Fruit fly (Drosophila melanogaster) whole organism, pupa: ENCODE measurements around the gene CG16825.

Experiments
- CG10348 ChIP-seq: fragments of 200-800 bp; sonication (Bioruptor generic); IDR thresholded peaks from 2 replicates; pipeline ENCODE4 v1.3.6; 2022; ENCODE audit warnings: missing biosample characterization, missing genetic modification characterization
- CG12605 ChIP-seq: fragments of 200-800 bp; sonication (Bioruptor generic); IDR thresholded peaks from 2 replicates; pipeline ENCODE4 v1.3.6; 2022; ENCODE audit warnings: missing biosample characterization, missing genetic modification characterization
- CG13204 ChIP-seq: fragments of 200-800 bp; sonication (Bioruptor generic); optimal IDR thresholded peaks from 2 replicates; lab custom pipeline; 2018; ENCODE audit warnings: missing biosample characterization, mild to moderate bottlenecking, missing genetic modification characterization, moderate library complexity
- CG14655 ChIP-seq: fragments of 200-800 bp; sonication (Bioruptor generic); optimal IDR thresholded peaks from 3 replicates; lab custom pipeline; 2017; ENCODE audit warnings: mild to moderate bottlenecking, missing biosample characterization, missing genetic modification reagents, missing genetic modification characterization
- CG15710 ChIP-seq: fragments of 200-800 bp; sonication (Bioruptor generic); optimal IDR thresholded peaks from 2 replicates; lab custom pipeline; 2018; ENCODE audit warnings: missing biosample characterization, mild to moderate bottlenecking, missing genetic modification characterization, moderate library complexity
- CG17806 ChIP-seq: fragments of 200-800 bp; sonication (Bioruptor generic); optimal IDR thresholded peaks from 2 replicates; lab custom pipeline; 2018; ENCODE audit warnings: missing biosample characterization, mild to moderate bottlenecking, missing genetic modification characterization, moderate library complexity
- CG32121 ChIP-seq: fragments of 200-800 bp; sonication (Bioruptor generic); IDR thresholded peaks from 2 replicates; pipeline ENCODE4 v1.3.6; 2022; ENCODE audit warnings: missing biosample characterization, missing genetic modification characterization
- CG34367 ChIP-seq: fragments of 200-800 bp; sonication (Bioruptor generic); optimal IDR thresholded peaks from 2 replicates; lab custom pipeline; 2018; ENCODE audit warnings: missing biosample characterization, mild to moderate bottlenecking, missing genetic modification characterization
- CG4496 ChIP-seq: fragments of 200-800 bp; sonication (Bioruptor generic); IDR thresholded peaks from 3 replicates; pipeline ENCODE4 v1.3.6; 2022; ENCODE audit warnings: missing biosample characterization, missing genetic modification characterization
- CG8159 ChIP-seq: fragments of 200-800 bp; sonication (Bioruptor generic); optimal IDR thresholded peaks from 3 replicates; lab custom pipeline; 2018; ENCODE audit warnings: missing biosample characterization, mild to moderate bottlenecking, missing genetic modification characterization, moderate library complexity
- CG8301 ChIP-seq: fragments of 200-800 bp; sonication (Bioruptor generic); optimal IDR thresholded peaks from 2 replicates; lab custom pipeline; 2018; ENCODE audit warnings: missing biosample characterization, mild to moderate bottlenecking, missing genetic modification characterization
- CG9948 ChIP-seq: fragments of 200-800 bp; sonication (Bioruptor generic); optimal IDR thresholded peaks from 2 replicates; lab custom pipeline; 2018; ENCODE audit warnings: missing biosample characterization, mild to moderate bottlenecking, missing genetic modification characterization, moderate library complexity
- D1 ChIP-seq: fragments of 200-800 bp; sonication (Bioruptor generic); optimal IDR thresholded peaks from 2 replicates; lab custom pipeline; 2018; ENCODE audit warnings: missing biosample characterization, mild to moderate bottlenecking, missing genetic modification characterization, moderate library complexity
- Ets98B ChIP-seq: fragments of 200-800 bp; sonication (Bioruptor generic); IDR thresholded peaks from 2 replicates; pipeline ENCODE4 v1.3.6; 2022; ENCODE audit warnings: missing biosample characterization, missing genetic modification characterization
- Pif1A ChIP-seq: fragments of 200-800 bp; sonication (Bioruptor generic); optimal IDR thresholded peaks from 3 replicates; lab custom pipeline; 2016; ENCODE audit warnings: missing biosample characterization, missing genetic modification characterization
- Pif1B ChIP-seq: fragments of 200-800 bp; sonication (Bioruptor generic); optimal IDR thresholded peaks from 3 replicates; lab custom pipeline; 2016; ENCODE audit warnings: missing biosample characterization, missing genetic modification characterization
- Snoo ChIP-seq: fragments of 200-800 bp; sonication (Bioruptor generic); optimal IDR thresholded peaks from 3 replicates; lab custom pipeline; 2017; ENCODE audit warnings: missing biosample characterization, mild to moderate bottlenecking, missing genetic modification characterization, inconsistent platforms
- fd96Ca ChIP-seq: fragments of 200-800 bp; sonication (Bioruptor generic); IDR thresholded peaks from 3 replicates; pipeline ENCODE4 v1.3.6; 2022; ENCODE audit warnings: missing biosample characterization, missing genetic modification characterization
- gl ChIP-seq: fragments of 200-800 bp; sonication (Bioruptor generic); optimal IDR thresholded peaks from 2 replicates; lab custom pipeline; 2018; ENCODE audit warnings: missing biosample characterization, mild to moderate bottlenecking, missing genetic modification characterization
- rn ChIP-seq: fragments of 200-800 bp; sonication (Bioruptor generic); IDR thresholded peaks from 2 replicates; pipeline ENCODE4 v1.3.6; 2022; ENCODE audit warnings: missing biosample characterization, missing genetic modification characterization

The CG16825 gene

dm6 chr2L:13331021-13331420, 26.4 kb downstream of the CG16825 start, which contains the start of gene hbt:
TSS of gene hbt (minus strand) at chr2L:13331121.
- TF ChIP-seq Pif1B (GFP tag; lab: Kevin White, UChicago) = no peak
- no peak for TF ChIP-seq CG8159 (tag; lab: Kevin White, UChicago)
- no peak for TF ChIP-seq CG17806

dm6 chr2L:13331868-13332544, 27.4 kb downstream of the CG16825 start:
- TF ChIP-seq CG12605 (GFP tag; lab: Robert Waterston, UW) (peak; percentile 74), CG13204 (peak; percentile 16), Snoo (tag; lab: Kevin White, UChicago) (no peak)
- TF ChIP-seq, all 21 proteins: peak for 2

dm6 chr2L:13332736-13333135, 28.1 kb downstream of the CG16825 start:
- TF ChIP-seq D1 = peak; percentile 16
- TF ChIP-seq Ets98B (GFP tag; lab: Robert Waterston, UW) = no peak
- TF ChIP-seq, all 21 proteins: peak for 1

dm6 chr2L:13347473-13347872, 42.9 kb downstream of the CG16825 start, which contains the start of gene CG16826:
TSS of gene CG16826 (plus strand) at chr2L:13347773.
- TF ChIP-seq rn (GFP tag; lab: Robert Waterston, UW) (no peak), Ets98B (GFP tag; lab: Robert Waterston, UW) (no peak), CG13204 (no peak), fd96Ca (GFP tag; lab: Robert Waterston, UW) (no peak), D1 (no peak), CG10348 (GFP tag; lab: Robert Waterston, UW) (no peak)

- TF ChIP-seq Pif1A (GFP tag; lab: Kevin White, UChicago) (no peak), CG17806 (no peak), CG8159 (tag; lab: Kevin White, UChicago) (no peak), gl (tag; lab: Kevin White, UChicago) (no peak), Snoo (tag; lab: Kevin White, UChicago) (no peak), CG13204 (no peak), CG10348 (GFP tag; lab: Robert Waterston, UW) (no peak), CG15710 (tag; lab: Kevin White, UChicago) (no peak), rn (GFP tag; lab: Robert Waterston, UW) (no peak), CG34367 (tag; lab: Kevin White, UChicago) (no peak), D1 (no peak), CG4496 (GFP tag; lab: Robert Waterston, UW) (no peak), CG32121 (GFP tag; lab: Robert Waterston, UW) (no peak)
Measured at dm6 chr2L:13349237-13349902, 44.8 kb downstream of the CG16825 start.

dm6 chr2L:13354580-13355347, 50.2 kb downstream of the CG16825 start, which contains the start of gene CG9395:
TSS of gene CG9395 (minus strand) at chr2L:13355073.
- TF ChIP-seq CG8159 (tag; lab: Kevin White, UChicago) (no peak), Pif1B (GFP tag; lab: Kevin White, UChicago) (no peak), CG8301 (tag; lab: Kevin White, UChicago) (no peak), D1 (no peak), rn (GFP tag; lab: Robert Waterston, UW) (no peak), CG15710 (tag; lab: Kevin White, UChicago) (no peak), CG14655 (GFP tag; lab: Kevin White, UChicago) (no peak), CG9948 (tag; lab: Kevin White, UChicago) (no peak), CG10348 (GFP tag; lab: Robert Waterston, UW) (no peak), Snoo (tag; lab: Kevin White, UChicago) (no peak), CG4496 (GFP tag; lab: Robert Waterston, UW) (no peak), CG32121 (GFP tag; lab: Robert Waterston, UW) (no peak), gl (tag; lab: Kevin White, UChicago) (no peak), CG34367 (tag; lab: Kevin White, UChicago) (no peak), CG13204 (no peak)
- TF ChIP-seq, all 21 proteins: peak for 0
